Worm (Caenorhabditis elegans) whole organism, mixed stage, embryonic: ENCODE results near the gene spig-5.
"Not testable (repeated sequence)": the region's sequence is repeated elsewhere in the genome, so short reads cannot be mapped to it uniquely, and the experiment has no call there.

Experiments
- M03D4.4 ChIP-seq: sonication (generic microtip); optimal IDR thresholded peaks from 2 replicates; lab custom pipeline; 2017; ENCODE audit warnings: mild to moderate bottlenecking, missing genetic modification characterization, missing compliant biosample characterization
- bed-3 ChIP-seq: fragments of 200-800 bp; sonication (Bioruptor generic); optimal IDR thresholded peaks from 3 replicates; lab custom pipeline; 2018; ENCODE audit warnings: mild to moderate bottlenecking, missing genetic modification characterization, moderate library complexity, missing compliant biosample characterization
- blmp-1 ChIP-seq: fragments of 150-350 bp; optimal IDR thresholded peaks from 2 replicates; lab custom pipeline; 2014; ENCODE audit warnings: missing biosample characterization, missing genetic modification characterization
- ceh-39 ChIP-seq: fragments of 150-350 bp; optimal IDR thresholded peaks from 2 replicates; lab custom pipeline; 2014; ENCODE audit warnings: missing biosample characterization, missing genetic modification characterization
- ceh-43 ChIP-seq: fragments of 200-800 bp; sonication (Bioruptor generic); optimal IDR thresholded peaks from 2 replicates; lab custom pipeline; 2018; ENCODE audit warnings: mild to moderate bottlenecking, missing genetic modification characterization, moderate library complexity, missing compliant biosample characterization
- ces-1 ChIP-seq: fragments of 150-350 bp; optimal IDR thresholded peaks from 2 replicates; lab custom pipeline; 2014; ENCODE audit warnings: missing biosample characterization, missing genetic modification reagents, missing genetic modification characterization
- cnd-1 ChIP-seq: fragments of 200-800 bp; sonication (Bioruptor generic); optimal IDR thresholded peaks from 2 replicates; lab custom pipeline; 2018; ENCODE audit warnings: mild to moderate bottlenecking, missing genetic modification characterization, missing compliant biosample characterization
- drap-1 ChIP-seq: fragments of 200-800 bp; sonication (Bioruptor generic); optimal IDR thresholded peaks from 3 replicates; lab custom pipeline; 2018; ENCODE audit warnings: mild to moderate bottlenecking, missing genetic modification characterization, missing compliant biosample characterization
- elt-1 ChIP-seq: sonication (generic microtip); optimal IDR thresholded peaks from 2 replicates; lab custom pipeline; 2017; ENCODE audit warnings: missing genetic modification characterization, mild to moderate bottlenecking, missing compliant biosample characterization, antibody characterized with exemption, moderate library complexity, borderline replicate concordance; ENCODE audit not compliant: insufficient read depth
- elt-3 ChIP-seq: fragments of 150-350 bp; optimal IDR thresholded peaks from 2 replicates; lab custom pipeline; 2014; ENCODE audit warnings: missing biosample characterization, missing genetic modification characterization
- flh-1 ChIP-seq: fragments of 200-800 bp; sonication (Bioruptor generic); optimal IDR thresholded peaks from 2 replicates; lab custom pipeline; 2018; ENCODE audit warnings: mild to moderate bottlenecking, missing genetic modification characterization, moderate library complexity, missing compliant biosample characterization
- ham-2 ChIP-seq: fragments of 200-800 bp; sonication (Bioruptor generic); optimal IDR thresholded peaks from 2 replicates; lab custom pipeline; 2018; ENCODE audit warnings: mild to moderate bottlenecking, missing genetic modification characterization, missing compliant biosample characterization
- hlh-1 ChIP-seq: fragments of 150-350 bp; optimal IDR thresholded peaks from 2 replicates; lab custom pipeline; 2014; ENCODE audit warnings: missing biosample characterization, missing genetic modification reagents, missing genetic modification characterization
- lin-13 ChIP-seq: fragments of 150-350 bp; optimal IDR thresholded peaks from 2 replicates; lab custom pipeline; 2014; ENCODE audit warnings: missing biosample characterization, missing genetic modification characterization
- lin-32 ChIP-seq: fragments of 200-800 bp; sonication (Bioruptor generic); optimal IDR thresholded peaks from 2 replicates; lab custom pipeline; 2018; ENCODE audit warnings: mild to moderate bottlenecking, missing genetic modification characterization, missing compliant biosample characterization
- lsy-2 ChIP-seq: fragments of 150-350 bp; optimal IDR thresholded peaks from 2 replicates; lab custom pipeline; 2014; ENCODE audit warnings: missing biosample characterization, missing genetic modification characterization
- mep-1 ChIP-seq: fragments of 150-350 bp; optimal IDR thresholded peaks from 2 replicates; lab custom pipeline; 2017; ENCODE audit warnings: missing biosample characterization, missing genetic modification reagents, missing genetic modification characterization, inconsistent platforms
- mls-2 ChIP-seq: sonication (generic microtip); optimal IDR thresholded peaks from 2 replicates; lab custom pipeline; 2016; ENCODE audit warnings: mild to moderate bottlenecking, missing genetic modification characterization, moderate library complexity, missing compliant biosample characterization
- nhr-12 ChIP-seq: fragments of 150-350 bp; optimal IDR thresholded peaks from 2 replicates; lab custom pipeline; 2014; ENCODE audit warnings: missing biosample characterization, missing genetic modification characterization
- nhr-2 ChIP-seq: fragments of 150-350 bp; optimal IDR thresholded peaks from 2 replicates; lab custom pipeline; 2014; ENCODE audit warnings: missing biosample characterization, missing genetic modification characterization
- nhr-237 ChIP-seq: fragments of 150-350 bp; optimal IDR thresholded peaks from 2 replicates; lab custom pipeline; 2014; ENCODE audit warnings: missing biosample characterization, missing genetic modification characterization
- nhr-28 ChIP-seq: fragments of 150-350 bp; optimal IDR thresholded peaks from 2 replicates; lab custom pipeline; 2014; ENCODE audit warnings: missing biosample characterization, missing genetic modification characterization
- nhr-76 ChIP-seq: sonication (generic microtip); optimal IDR thresholded peaks from 2 replicates; lab custom pipeline; 2017; ENCODE audit warnings: missing biosample characterization, missing genetic modification characterization
- pha-4 ChIP-seq: fragments of 150-350 bp; optimal IDR thresholded peaks from 2 replicates; lab custom pipeline; 2018; ENCODE audit warnings: missing biosample characterization, missing genetic modification reagents, missing genetic modification characterization
- sem-2 ChIP-seq: fragments of 200-800 bp; sonication (Bioruptor generic); optimal IDR thresholded peaks from 2 replicates; lab custom pipeline; 2018; ENCODE audit warnings: mild to moderate bottlenecking, missing genetic modification characterization, missing compliant biosample characterization
- snpc-4 ChIP-seq: fragments of 150-350 bp; optimal IDR thresholded peaks from 2 replicates; lab custom pipeline; 2014; ENCODE audit warnings: missing biosample characterization, missing genetic modification characterization
- unc-39 ChIP-seq: fragments of 150-350 bp; optimal IDR thresholded peaks from 2 replicates; lab custom pipeline; 2014; ENCODE audit warnings: missing biosample characterization, missing genetic modification characterization
- unc-62 ChIP-seq: fragments of 150-350 bp; optimal IDR thresholded peaks from 2 replicates; lab custom pipeline; 2014; ENCODE audit warnings: missing biosample characterization, missing genetic modification reagents, missing genetic modification characterization
- zip-8 ChIP-seq: fragments of 150-350 bp; optimal IDR thresholded peaks from 2 replicates; lab custom pipeline; 2014; ENCODE audit warnings: missing biosample characterization, missing genetic modification characterization
- ztf-11 ChIP-seq: fragments of 150-350 bp; optimal IDR thresholded peaks from 2 replicates; lab custom pipeline; 2014; ENCODE audit warnings: missing biosample characterization, missing genetic modification characterization

spig-5 gene

ce11 chrV:14273019-14273418 is 35.2 kb upstream of the spig-5 start, which contains the start of gene F40G12.6:
Gene F40G12.6, minus strand, starts transcription at chrV:14273119.
- TF ChIP-seq M03D4.4 (tag; lab: Kevin White, UChicago): no peak
- TF ChIP-seq ceh-43 (GFP tag; lab: Kevin White, UChicago): no peak
- TF ChIP-seq sem-2 (GFP tag; lab: Kevin White, UChicago): no peak
- TF ChIP-seq unc-62: no peak
- TF ChIP-seq mls-2 (tag; lab: Kevin White, UChicago): no peak
- TF ChIP-seq ces-1 (GFP tag; lab: Kevin White, UChicago): no peak
- TF ChIP-seq lin-32 (GFP tag; lab: Kevin White, UChicago): no peak
- no peak for TF ChIP-seq unc-39 (tag; lab: Kevin White, UChicago)
- no peak for TF ChIP-seq nhr-76 (tag; lab: Kevin White, UChicago)
- TF ChIP-seq elt-1 (tag; lab: Kevin White, UChicago): no peak
- no peak for TF ChIP-seq nhr-28
- TF ChIP-seq bed-3 (GFP tag; lab: Kevin White, UChicago): no peak
- TF ChIP-seq mep-1 (tag; lab: Kevin White, UChicago): no peak
- TF ChIP-seq elt-3 (tag; lab: Kevin White, UChicago): no peak
- no peak for TF ChIP-seq cnd-1 (tag; lab: Kevin White, UChicago)
- no peak for TF ChIP-seq blmp-1 (tag; lab: Kevin White, UChicago)
- no peak for TF ChIP-seq ceh-39 (tag; lab: Kevin White, UChicago)
- no peak for TF ChIP-seq ztf-11 (tag; lab: Kevin White, UChicago)
- TF ChIP-seq lin-13 (tag; lab: Kevin White, UChicago): no peak

DNA sequence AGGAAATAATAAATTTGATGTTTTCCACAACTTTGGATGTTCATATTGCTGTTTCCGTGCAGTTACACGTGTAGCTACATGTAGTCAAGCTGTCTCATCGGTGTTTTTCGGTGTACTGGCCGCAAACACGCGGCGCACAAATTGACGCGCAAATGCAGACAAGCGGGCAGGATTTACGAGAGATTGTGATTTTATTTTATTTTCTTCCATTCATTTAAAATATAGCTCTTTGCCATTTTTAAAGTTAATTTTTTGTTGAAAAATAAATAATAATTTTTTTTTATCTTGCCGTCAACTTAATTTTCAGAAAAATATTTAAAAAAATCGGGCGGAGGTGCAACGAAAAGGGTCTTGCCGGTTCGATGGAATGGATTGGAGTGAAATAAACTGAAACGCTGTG is 34.0 kb upstream of the spig-5 start, which contains the start of gene F40G12.7:
Gene F40G12.7, plus strand, starts transcription at position 301 of the 400 bp plus-strand sequence.
- not testable (repeated sequence) for TF ChIP-seq bed-3 (GFP tag; lab: Kevin White, UChicago); elt-3 (tag; lab: Kevin White, UChicago); unc-62
- TF ChIP-seq, all 35 proteins: peak for 0; not testable (repeated sequence) for 35

- TF ChIP-seq cnd-1 (tag; lab: Kevin White, UChicago) (no peak), pha-4 (tag; lab: Kevin White, UChicago) (no peak), nhr-2 (tag; lab: Kevin White, UChicago) (no peak), zip-8 (no peak), mep-1 (tag; lab: Kevin White, UChicago) (no peak), nhr-12 (tag; lab: Kevin White, UChicago) (no peak), hlh-1 (no peak), lin-13 (tag; lab: Kevin White, UChicago) (no peak), snpc-4 (tag; lab: Kevin White, UChicago) (no peak), ham-2 (no peak), flh-1 (GFP tag; lab: Kevin White, UChicago) (no peak), ceh-39 (tag; lab: Kevin White, UChicago) (no peak), bed-3 (GFP tag; lab: Kevin White, UChicago) (no peak), ztf-11 (tag; lab: Kevin White, UChicago) (no peak), M03D4.4 (tag; lab: Kevin White, UChicago) (no peak), ces-1 (GFP tag; lab: Kevin White, UChicago) (no peak), lsy-2 (tag; lab: Kevin White, UChicago) (no peak)
- TF ChIP-seq, all 35 proteins: peak for 0
These were observed 28.5 kb upstream of the spig-5 start, which contains the start of gene srt-33 for ce11 chrV:14279777-14280176. Gene srt-33, minus strand, starts transcription at chrV:14279877.

- TF ChIP-seq pha-4 (tag; lab: Kevin White, UChicago): no peak
- TF ChIP-seq snpc-4 (tag; lab: Kevin White, UChicago): no peak
- TF ChIP-seq elt-3 (tag; lab: Kevin White, UChicago): no peak
- no peak for TF ChIP-seq nhr-12 (tag; lab: Kevin White, UChicago)
- no peak for TF ChIP-seq nhr-28
- no peak for TF ChIP-seq sem-2 (GFP tag; lab: Kevin White, UChicago)
- no peak for TF ChIP-seq bed-3 (GFP tag; lab: Kevin White, UChicago)
- TF ChIP-seq nhr-237 (tag; lab: Kevin White, UChicago): no peak
- TF ChIP-seq elt-1 (tag; lab: Kevin White, UChicago): no peak
- no peak for TF ChIP-seq ces-1 (GFP tag; lab: Kevin White, UChicago)
- TF ChIP-seq nhr-2 (tag; lab: Kevin White, UChicago): no peak
These were observed 26.0 kb upstream of the spig-5 start, which contains the start of the genes srt-74 and F40G12.9 for ce11 chrV:14282222-14282709. Gene srt-74, minus strand, starts transcription at chrV:14282322. Gene F40G12.9, plus strand, starts transcription at chrV:14282659.

DNA sequence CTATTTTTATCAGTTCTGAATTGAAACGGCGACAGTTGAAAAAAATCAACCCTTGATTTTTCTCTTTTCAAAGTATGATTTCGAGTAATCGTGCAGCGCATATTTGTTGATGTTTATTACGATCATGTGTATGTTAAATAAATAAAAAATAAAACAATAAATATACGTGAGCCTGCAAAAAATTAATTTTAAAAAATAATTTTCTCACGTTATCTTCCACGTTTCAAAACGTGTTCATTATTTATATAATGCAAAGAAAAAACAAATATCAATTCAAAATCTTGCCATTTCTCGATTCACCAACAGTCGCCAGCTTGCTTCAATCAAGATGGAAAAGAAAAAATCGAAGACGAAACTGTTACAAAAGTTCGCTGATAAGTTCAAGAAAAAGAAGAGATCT is 25.0 kb upstream of the spig-5 start, which contains the start of gene F40G12.10:
Gene F40G12.10, plus strand, starts transcription at position 301 of the 400 bp plus-strand sequence.
- TF ChIP-seq drap-1 (GFP tag; lab: Kevin White, UChicago) (no peak), snpc-4 (tag; lab: Kevin White, UChicago) (no peak), nhr-28 (no peak), ceh-39 (tag; lab: Kevin White, UChicago) (no peak), bed-3 (GFP tag; lab: Kevin White, UChicago) (no peak), lsy-2 (tag; lab: Kevin White, UChicago) (no peak), lin-13 (tag; lab: Kevin White, UChicago) (no peak)
- TF ChIP-seq, all 35 proteins: peak for 0
